Fruit fly (Drosophila melanogaster) whole organism: ENCODE results near the gene CG15539.

Experiments used
- CG8478 ChIP-seq: fragments of >200 bp; optimal IDR thresholded peaks from 2 replicates; lab custom pipeline; 2018; ENCODE audit warnings: inconsistent platforms
- Dll ChIP-seq: fragments of >200 bp; optimal IDR thresholded peaks from 2 replicates; lab custom pipeline; 2017
- pan ChIP-seq: fragments of >200 bp; optimal IDR thresholded peaks from 2 replicates; lab custom pipeline; 2017
- psq ChIP-seq: fragments of >200 bp; optimal IDR thresholded peaks from 2 replicates; lab custom pipeline; 2017
- usp ChIP-seq: fragments of >200 bp; optimal IDR thresholded peaks from 2 replicates; lab custom pipeline; 2017; ENCODE audit warnings: missing biosample characterization, missing genetic modification characterization, mixed read lengths

DNA sequence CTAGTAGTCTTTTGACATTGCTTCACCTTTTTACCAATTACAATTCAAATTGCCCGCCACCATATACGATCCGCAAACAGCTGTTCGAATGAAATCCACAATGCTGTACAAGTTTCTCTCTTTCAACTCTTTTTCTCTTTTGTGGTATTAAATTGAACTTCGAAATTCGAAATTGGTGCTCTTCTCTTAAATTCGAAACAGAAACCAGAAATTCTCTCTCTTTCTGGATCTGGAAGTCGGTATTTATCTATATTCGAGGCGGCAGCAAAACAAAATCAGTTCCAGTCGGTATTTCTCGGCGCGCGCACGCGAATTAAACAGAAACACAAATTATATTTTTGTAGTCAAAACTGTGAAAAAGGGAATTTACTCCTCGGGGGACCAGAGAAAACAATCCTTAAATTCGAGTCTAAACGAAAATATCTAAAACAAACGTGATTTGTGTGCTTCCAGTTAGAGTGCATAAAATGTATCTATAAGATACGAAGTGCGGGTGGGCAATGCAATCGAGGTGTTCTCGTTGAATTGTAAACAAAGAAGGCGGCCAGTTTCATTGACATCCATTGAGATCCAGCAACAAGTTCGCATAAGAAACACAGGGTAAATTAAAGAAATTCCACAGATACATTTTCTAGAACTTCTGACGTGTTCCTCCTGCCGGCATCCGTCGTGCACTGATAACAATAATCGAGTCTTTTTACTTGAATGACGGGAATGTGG, 39.9 kb upstream of the CG15539 start, which contains the start of gene PH4alphaEFB:
- TF ChIP-seq psq (lab: Kevin White, UChicago): no peak
- TF ChIP-seq CG8478 (lab: Kevin White, UChicago): no peak
- no peak for TF ChIP-seq usp (GFP tag; lab: Kevin White, UChicago)
- no peak for TF ChIP-seq pan (lab: Kevin White, UChicago)
- TF ChIP-seq Dll (lab: Kevin White, UChicago): no peak
